Worm (Caenorhabditis elegans) whole organism, L3 larva: Measurements from ENCODE around the gene F42A10.9.

Experiments used
- aly-2 ChIP-seq: fragments of 150-350 bp; optimal IDR thresholded peaks from 2 replicates; lab custom pipeline; 2014; ENCODE audit warnings: missing biosample characterization, missing genetic modification characterization
- ama-1 ChIP-seq: fragments of 150-350 bp; optimal IDR thresholded peaks from 2 replicates; lab custom pipeline; 2018
- ceh-28 ChIP-seq: fragments of 150-350 bp; optimal IDR thresholded peaks from 2 replicates; lab custom pipeline; 2014; ENCODE audit warnings: missing biosample characterization, missing genetic modification reagents, missing genetic modification characterization
- ceh-9 ChIP-seq: sonication (generic microtip); optimal IDR thresholded peaks from 2 replicates; lab custom pipeline; 2018; ENCODE audit warnings: missing biosample characterization, missing genetic modification characterization
- daf-12 ChIP-seq: fragments of 150-350 bp; optimal IDR thresholded peaks from 2 replicates; lab custom pipeline; 2014; ENCODE audit warnings: missing biosample characterization, missing genetic modification reagents, missing genetic modification characterization
- egl-27 ChIP-seq: sonication (generic microtip); optimal IDR thresholded peaks from 4 replicates; lab custom pipeline; 2017; ENCODE audit warnings: missing biosample characterization, missing genetic modification reagents, missing genetic modification characterization
- egl-5 ChIP-seq: fragments of 150-350 bp; optimal IDR thresholded peaks from 2 replicates; lab custom pipeline; 2017; ENCODE audit warnings: missing biosample characterization, missing genetic modification reagents, missing genetic modification characterization, inconsistent platforms
- elt-1 ChIP-seq: fragments of 150-350 bp; optimal IDR thresholded peaks from 2 replicates; lab custom pipeline; 2014; ENCODE audit warnings: missing biosample characterization, missing genetic modification characterization
- elt-2 ChIP-seq: sonication (generic microtip); optimal IDR thresholded peaks from 2 replicates; lab custom pipeline; 2016; ENCODE audit warnings: missing genetic modification reagents, mild to moderate bottlenecking, missing genetic modification characterization, missing compliant biosample characterization
- elt-3 ChIP-seq, 3 experiments: fragments of 150-350 bp in 1 of 3; sonication (generic microtip) in 2 of 3; optimal IDR thresholded peaks; 2 replicates in 2 of 3; 4 replicates in 1 of 3; lab custom pipeline; 2014 to 2017; ENCODE audit warnings: missing biosample characterization in 3 of 3, missing genetic modification characterization in 3 of 3
- eor-1 ChIP-seq, 2 experiments: fragments of 150-350 bp; optimal IDR thresholded peaks; 2 replicates each; lab custom pipeline; 2014 to 2018; ENCODE audit warnings: missing biosample characterization in 2 of 2, missing genetic modification characterization in 2 of 2
- fkh-10 ChIP-seq: sonication (generic microtip); optimal IDR thresholded peaks from 2 replicates; lab custom pipeline; 2017; ENCODE audit warnings: missing biosample characterization, missing genetic modification reagents, missing genetic modification characterization
- fkh-2 ChIP-seq: fragments of 150-350 bp; optimal IDR thresholded peaks from 2 replicates; lab custom pipeline; 2014; ENCODE audit warnings: missing biosample characterization, missing genetic modification reagents, missing genetic modification characterization
- fos-1 ChIP-seq: fragments of 150-350 bp; optimal IDR thresholded peaks from 2 replicates; lab custom pipeline; 2014; ENCODE audit warnings: missing biosample characterization, missing genetic modification characterization
- hmg-11 ChIP-seq: sonication (generic microtip); optimal IDR thresholded peaks from 2 replicates; lab custom pipeline; 2016; ENCODE audit warnings: missing genetic modification characterization, missing compliant biosample characterization
- jun-1 ChIP-seq: fragments of 150-350 bp; optimal IDR thresholded peaks from 2 replicates; lab custom pipeline; 2014; ENCODE audit warnings: missing biosample characterization, missing genetic modification reagents, missing genetic modification characterization
- lin-39 ChIP-seq: fragments of 150-350 bp; optimal IDR thresholded peaks from 2 replicates; lab custom pipeline; 2018; ENCODE audit warnings: missing biosample characterization, missing genetic modification reagents, missing genetic modification characterization
- mdl-1 ChIP-seq: fragments of 150-350 bp; optimal IDR thresholded peaks from 2 replicates; lab custom pipeline; 2014; ENCODE audit warnings: missing biosample characterization, missing genetic modification characterization
- mml-1 ChIP-seq: fragments of 150-350 bp; sonication (generic microtip); optimal IDR thresholded peaks from 3 replicates; lab custom pipeline; 2014; ENCODE audit warnings: missing biosample characterization, missing genetic modification characterization
- nfya-1 ChIP-seq: sonication (generic microtip); optimal IDR thresholded peaks from 2 replicates; lab custom pipeline; 2017; ENCODE audit warnings: missing genetic modification characterization, mild to moderate bottlenecking, missing compliant biosample characterization, antibody characterized with exemption, moderate library complexity; ENCODE audit not compliant: insufficient read depth
- nhr-12 ChIP-seq: fragments of 150-350 bp; optimal IDR thresholded peaks from 2 replicates; lab custom pipeline; 2014; ENCODE audit warnings: missing biosample characterization, missing genetic modification characterization
- nhr-23 ChIP-seq: fragments of 150-350 bp; optimal IDR thresholded peaks from 2 replicates; lab custom pipeline; 2014; ENCODE audit warnings: missing biosample characterization, missing genetic modification reagents, missing genetic modification characterization
- nhr-237 ChIP-seq: fragments of 150-350 bp; optimal IDR thresholded peaks from 2 replicates; lab custom pipeline; 2014; ENCODE audit warnings: missing biosample characterization, missing genetic modification characterization
- nhr-25 ChIP-seq: sonication (generic microtip); optimal IDR thresholded peaks from 2 replicates; lab custom pipeline; 2017; ENCODE audit warnings: missing biosample characterization, missing genetic modification characterization
- nhr-28 ChIP-seq: fragments of 150-350 bp; optimal IDR thresholded peaks from 2 replicates; lab custom pipeline; 2014; ENCODE audit warnings: missing biosample characterization, missing genetic modification characterization
- nhr-43 ChIP-seq: sonication (generic microtip); optimal IDR thresholded peaks from 2 replicates; lab custom pipeline; 2016; ENCODE audit warnings: mild to moderate bottlenecking, missing genetic modification characterization, missing compliant biosample characterization; ENCODE audit not compliant: poor library complexity, severe bottlenecking
- pha-4 ChIP-seq: fragments of 150-350 bp; optimal IDR thresholded peaks from 2 replicates; lab custom pipeline; 2014; ENCODE audit warnings: missing biosample characterization, missing genetic modification reagents, missing genetic modification characterization
- pqm-1 ChIP-seq: fragments of 150-350 bp; optimal IDR thresholded peaks from 2 replicates; lab custom pipeline; 2017; ENCODE audit warnings: missing biosample characterization, missing genetic modification characterization, inconsistent platforms
- sea-2 ChIP-seq: fragments of 150-350 bp; sonication (generic microtip); optimal IDR thresholded peaks from 4 replicates; lab custom pipeline; 2014; ENCODE audit warnings: missing biosample characterization, missing genetic modification reagents, missing genetic modification characterization
- snpc-4 ChIP-seq: fragments of 150-350 bp; optimal IDR thresholded peaks from 2 replicates; lab custom pipeline; 2014; ENCODE audit warnings: missing biosample characterization, missing genetic modification characterization
- unc-39 ChIP-seq: sonication (generic microtip); optimal IDR thresholded peaks from 4 replicates; lab custom pipeline; 2017; ENCODE audit warnings: missing biosample characterization, missing genetic modification characterization
- zag-1 ChIP-seq: fragments of 150-350 bp; optimal IDR thresholded peaks from 2 replicates; lab custom pipeline; 2014; ENCODE audit warnings: missing biosample characterization, missing genetic modification characterization
- ztf-11 ChIP-seq: fragments of 150-350 bp; optimal IDR thresholded peaks from 2 replicates; lab custom pipeline; 2014; ENCODE audit warnings: missing biosample characterization, missing genetic modification characterization
- ztf-4 ChIP-seq: fragments of 150-350 bp; optimal IDR thresholded peaks from 2 replicates; lab custom pipeline; 2014; ENCODE audit warnings: missing biosample characterization, missing genetic modification characterization

F42A10.9 gene

ce11 chrIII:6116281-6116886 lies 48.0 kb upstream of the F42A10.9 start, which contains the start of gene nmt-1 (continued):
- no peak for TF ChIP-seq eor-1 (tag; optimal IDR thresholded peaks at IDR 0.05; lab: Kevin White, UChicago)
- no peak for TF ChIP-seq ceh-28 (tag; lab: Kevin White, UChicago)
- TF ChIP-seq mdl-1 (tag; lab: Kevin White, UChicago): no peak
- peak; percentile 42 for TF ChIP-seq nfya-1
- no peak for TF ChIP-seq egl-27
- TF ChIP-seq unc-39 (tag; lab: Kevin White, UChicago): no peak
- TF ChIP-seq ztf-4 (tag; lab: Kevin White, UChicago): no peak
- peak; percentile 76 for TF ChIP-seq hmg-11
- no peak for TF ChIP-seq elt-3 (tag; optimal IDR thresholded peaks at IDR 0.05; lab: Kevin White, UChicago)

ce11 chrIII:6116981-6117380 lies 47.4 kb upstream of the F42A10.9 start:
- TF ChIP-seq elt-1 (tag; lab: Kevin White, UChicago): no peak
- no peak for TF ChIP-seq hmg-11
- TF ChIP-seq jun-1 (tag; lab: Kevin White, UChicago): no peak
- peak; percentile 97 for TF ChIP-seq elt-2 (tag; lab: Kevin White, UChicago)
- no peak for TF ChIP-seq nhr-25 (tag; lab: Kevin White, UChicago)
- no peak for TF ChIP-seq snpc-4 (tag; lab: Kevin White, UChicago)
- no peak for TF ChIP-seq ceh-28 (tag; lab: Kevin White, UChicago)
- peak; percentile 77 for TF ChIP-seq pqm-1 (tag; lab: Kevin White, UChicago)
- no peak for TF ChIP-seq aly-2
- TF ChIP-seq pha-4 (tag; lab: Kevin White, UChicago): peak; percentile 39
- no peak for TF ChIP-seq ztf-4 (tag; lab: Kevin White, UChicago)
- no peak for TF ChIP-seq nhr-23 (tag; lab: Kevin White, UChicago)
- TF ChIP-seq ztf-11 (tag; lab: Kevin White, UChicago): no peak
- no peak for TF ChIP-seq fkh-2 (tag; lab: Kevin White, UChicago)
- TF ChIP-seq sea-2: no peak
- no peak for TF ChIP-seq zag-1 (tag; lab: Kevin White, UChicago)
- no peak for TF ChIP-seq nhr-237 (tag; lab: Kevin White, UChicago)
- no peak for TF ChIP-seq nhr-12 (tag; lab: Kevin White, UChicago)
- no peak for TF ChIP-seq nhr-43 (tag; lab: Kevin White, UChicago)
- no peak for TF ChIP-seq fkh-10

ce11 chrIII:6118320-6118719 lies 46.1 kb upstream of the F42A10.9 start, which contains the start of gene kin-18:
TSS of gene kin-18 (plus strand) at chrIII:6118620.
- TF ChIP-seq nhr-28 (tag; lab: Kevin White, UChicago) (no peak), nhr-25 (tag; lab: Kevin White, UChicago) (no peak), mdl-1 (tag; lab: Kevin White, UChicago) (no peak), egl-27 (no peak), nhr-23 (tag; lab: Kevin White, UChicago) (no peak), ztf-4 (tag; lab: Kevin White, UChicago) (no peak), sea-2 (no peak), ceh-28 (tag; lab: Kevin White, UChicago) (no peak), fos-1 (no peak), pha-4 (tag; lab: Kevin White, UChicago) (no peak), mml-1 (tag; lab: Kevin White, UChicago) (no peak), ceh-9 (tag; lab: Kevin White, UChicago) (no peak)
- TF ChIP-seq, all 47 proteins: peak for 0

DNA sequence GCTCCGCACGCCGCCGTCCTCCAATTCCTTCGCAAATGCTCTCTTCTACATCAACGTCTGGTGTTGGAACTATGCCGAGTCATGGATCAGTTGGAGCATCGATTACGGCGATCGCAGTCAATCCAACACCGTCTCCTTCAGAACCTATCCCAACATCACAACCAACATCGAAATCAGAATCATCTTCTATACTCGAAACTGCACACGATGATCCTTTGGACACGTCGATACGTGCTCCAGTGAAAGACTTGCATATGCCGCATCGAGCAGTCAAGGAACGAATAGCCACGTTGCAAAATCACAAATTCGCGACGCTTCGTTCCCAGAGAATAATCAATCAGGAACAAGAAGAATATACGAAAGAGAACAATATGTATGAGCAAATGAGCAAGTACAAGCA lies 43.4 kb upstream of the F42A10.9 start:
- TF ChIP-seq lin-39 (no peak), nhr-28 (tag; lab: Kevin White, UChicago) (no peak), ama-1 (lab: Kevin White, UChicago) (no peak), nfya-1 (no peak), aly-2 (no peak), sea-2 (no peak), pqm-1 (tag; lab: Kevin White, UChicago) (no peak), eor-1 (tag; optimal IDR thresholded peaks at IDR 0.05; lab: Kevin White, UChicago) (no peak), nhr-237 (tag; lab: Kevin White, UChicago) (no peak), ceh-28 (tag; lab: Kevin White, UChicago) (no peak), nhr-23 (tag; lab: Kevin White, UChicago) (no peak), egl-5 (tag; lab: Kevin White, UChicago) (no peak), daf-12 (tag; lab: Kevin White, UChicago) (no peak), elt-2 (tag; lab: Kevin White, UChicago) (no peak), ztf-4 (tag; lab: Kevin White, UChicago) (no peak), ztf-11 (tag; lab: Kevin White, UChicago) (no peak), elt-3 (tag; optimal IDR thresholded peaks at IDR 0.05; lab: Kevin White, UChicago) (no peak), zag-1 (tag; lab: Kevin White, UChicago) (no peak), jun-1 (tag; lab: Kevin White, UChicago) (no peak)
